Fruit fly (Drosophila melanogaster): ENCODE results near the gene CG11313.

The CG11313 gene

DNA sequence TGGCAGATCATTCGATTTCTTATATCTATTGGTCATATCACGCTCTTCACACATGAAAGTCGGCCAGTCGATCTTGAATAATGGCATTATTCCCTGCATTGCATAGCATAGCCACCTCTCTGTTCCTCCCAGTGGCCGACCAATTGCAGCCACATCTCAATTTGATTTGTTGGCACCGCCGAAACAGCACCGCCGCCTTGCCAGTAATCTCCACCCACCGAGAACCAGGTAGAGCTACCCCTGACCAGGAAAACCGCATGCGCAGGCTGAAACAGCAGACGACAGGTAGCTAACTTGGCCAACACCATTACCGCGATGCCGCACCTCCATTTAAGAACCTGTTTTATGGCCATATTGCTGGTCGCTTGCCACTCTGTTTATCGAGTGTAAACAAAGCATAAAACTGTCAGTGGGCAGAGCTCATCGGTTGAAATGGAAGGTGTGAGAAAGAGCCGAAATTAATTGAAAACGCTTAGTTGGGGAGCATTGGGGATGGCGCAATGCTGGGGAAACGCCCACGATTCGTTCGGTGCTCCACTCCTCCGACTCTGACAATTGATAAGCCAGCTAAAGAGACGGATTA lies 36.0 kb upstream of the CG11313 start:
- TF ChIP-seq fkh (GFP tag; optimal IDR thresholded peaks at IDR 0.05) = peak; percentile 78
- no peak for TF ChIP-seq CG16779 (tag; optimal IDR thresholded peaks at IDR 0.05)
- TF ChIP-seq svp (GFP tag) = peak; percentile 43

dm6 chr3R:30765306-30766033 lies 34.5 kb upstream of the CG11313 start, which contains the start of gene zfh1:
zfh1 (plus strand) TSS chr3R:30765926.
- TF ChIP-seq acj6 (GFP tag; optimal IDR thresholded peaks at IDR 0.05) (no peak), CG8119 (GFP tag; IDR thresholded peaks at IDR 0.05) (no peak), CG3919 (GFP tag; optimal IDR thresholded peaks at IDR 0.05) (no peak), Eip75B (GFP tag; optimal IDR thresholded peaks at IDR 0.05) (no peak), Sox15 (GFP tag; optimal IDR thresholded peaks at IDR 0.05) (no peak), salr (GFP tag; optimal IDR thresholded peaks at IDR 0.05) (no peak), CG15336 (GFP tag; IDR thresholded peaks at IDR 0.05) (no peak), CG3032 (tag; optimal IDR thresholded peaks at IDR 0.05) (no peak), CG1621 (tag; optimal IDR thresholded peaks at IDR 0.05) (peak; percentile 52), Smox (GFP tag; optimal IDR thresholded peaks at IDR 0.05) (no peak), CG4318 (GFP tag; optimal IDR thresholded peaks at IDR 0.05) (no peak), fd85E (GFP tag; optimal IDR thresholded peaks at IDR 0.05) (no peak), CG7368 (GFP tag; optimal IDR thresholded peaks at IDR 0.05) (no peak), dsx (GFP tag; optimal IDR thresholded peaks at IDR 0.05; ENCODE audit: poor library complexity, severe bottlenecking) (peak; percentile 18), CG10631 (GFP tag; optimal IDR thresholded peaks at IDR 0.05) (no peak), net (GFP tag; optimal IDR thresholded peaks at IDR 0.05) (no peak), ss (GFP tag; optimal IDR thresholded peaks at IDR 0.05) (no peak), CG6163 (GFP tag; IDR thresholded peaks at IDR 0.05) (0 out of 3 replicates have a peak, but pooled peaks have one; percentile 22), CG6808 (GFP tag; optimal IDR thresholded peaks at IDR 0.05) (no peak), Eip78C (GFP tag) (peak; percentile 71), lz (GFP tag; optimal IDR thresholded peaks at IDR 0.05) (no peak), Blimp-1 (GFP tag; optimal IDR thresholded peaks at IDR 0.05) (no peak), eg (GFP tag; IDR thresholded peaks at IDR 0.05) (peak; percentile 35; the same call in 1 of the 3 replicates), Sox14 (GFP tag; optimal IDR thresholded peaks at IDR 0.05) (peak; percentile 1), pdm3 (GFP tag; optimal IDR thresholded peaks at IDR 0.05) (no peak), CG11294 (GFP tag; IDR thresholded peaks at IDR 0.05) (no peak), CG10669 (GFP tag; optimal IDR thresholded peaks at IDR 0.05) (no peak), Hr39 (GFP tag; optimal IDR thresholded peaks at IDR 0.05) (no peak), CG6792 (GFP tag; optimal IDR thresholded peaks at IDR 0.05) (no peak), CG6854 (GFP tag; optimal IDR thresholded peaks at IDR 0.05) (no peak), cyc (GFP tag; optimal IDR thresholded peaks at IDR 0.05) (no peak), achi (GFP tag; optimal IDR thresholded peaks at IDR 0.05) (no peak), CG8319 (GFP tag; optimal IDR thresholded peaks at IDR 0.05) (no peak), spab (GFP tag; optimal IDR thresholded peaks at IDR 0.05) (no peak), Met (GFP tag; optimal IDR thresholded peaks at IDR 0.05) (no peak), CG31627 (GFP tag; optimal IDR thresholded peaks at IDR 0.05) (no peak), fkh (GFP tag; optimal IDR thresholded peaks at IDR 0.05) (no peak), CG34406 (GFP tag; optimal IDR thresholded peaks at IDR 0.05) (no peak), Hr38 (GFP tag; optimal IDR thresholded peaks at IDR 0.05) (no peak), Hr4 (GFP tag; optimal IDR thresholded peaks at IDR 0.05) (no peak), svp (GFP tag) (peak; percentile 99), Eip93F (GFP tag; optimal IDR thresholded peaks at IDR 0.05) (no peak), vri (GFP tag; optimal IDR thresholded peaks at IDR 0.05) (peak; percentile 28), Ets96B (tag; optimal IDR thresholded peaks at IDR 0.05) (no peak), CG8632 (GFP tag; optimal IDR thresholded peaks at IDR 0.05) (no peak), CG11762 (GFP tag; optimal IDR thresholded peaks at IDR 0.05; ENCODE audit: insufficient read depth) (no peak), CG32006 (GFP tag; optimal IDR thresholded peaks at IDR 0.05) (no peak), Ets21C (GFP tag; optimal IDR thresholded peaks at IDR 0.05) (no peak)
